Fruit fly (Drosophila melanogaster) whole organism, embryonic: ENCODE data around the gene Dlic.

Source experiments
- Atf6 ChIP-seq: fragments of 200-800 bp; sonication (Bioruptor generic); IDR thresholded peaks from 2 replicates; pipeline ENCODE4 v1.3.6; 2022; ENCODE audit warnings: missing biosample characterization, missing genetic modification characterization
- CG10274 ChIP-seq: fragments of 200-800 bp; sonication (Bioruptor generic); optimal IDR thresholded peaks from 3 replicates; lab custom pipeline; 2017; ENCODE audit warnings: missing biosample characterization, mild to moderate bottlenecking, missing genetic modification characterization
- CG10959 ChIP-seq: fragments of 200-800 bp; sonication (Bioruptor generic); IDR thresholded peaks from 2 replicates; pipeline ENCODE4 v1.3.6; 2022; ENCODE audit warnings: missing biosample characterization, missing genetic modification characterization
- CG11093 ChIP-seq: fragments of 200-800 bp; sonication (Bioruptor generic); IDR thresholded peaks from 3 replicates; pipeline ENCODE4 v1.3.6; 2022; ENCODE audit warnings: missing biosample characterization, missing genetic modification characterization
- CG12769 ChIP-seq: fragments of 200-800 bp; sonication (Bioruptor generic); optimal IDR thresholded peaks from 2 replicates; lab custom pipeline; 2019; ENCODE audit warnings: missing biosample characterization, mild to moderate bottlenecking, missing genetic modification characterization, moderate library complexity
- CG14014 ChIP-seq: fragments of 200-800 bp; sonication (Bioruptor generic); IDR thresholded peaks from 2 replicates; pipeline ENCODE4 v1.3.6; 2022; ENCODE audit warnings: missing biosample characterization, missing genetic modification characterization
- CG15696 ChIP-seq: fragments of 200-800 bp; sonication (Bioruptor generic); optimal IDR thresholded peaks from 2 replicates; lab custom pipeline; 2019; ENCODE audit warnings: missing biosample characterization, mild to moderate bottlenecking, missing genetic modification characterization, moderate library complexity
- CG16779 ChIP-seq: fragments of 200-800 bp; sonication (Bioruptor generic); IDR thresholded peaks from 2 replicates; pipeline ENCODE4 v1.3.6; 2022; ENCODE audit warnings: missing biosample characterization, missing genetic modification characterization
- CG16813 ChIP-seq: fragments of 200-800 bp; sonication (Bioruptor generic); IDR thresholded peaks from 3 replicates; pipeline ENCODE4 v1.3.6; 2022; ENCODE audit warnings: missing biosample characterization, missing genetic modification characterization; ENCODE audit not compliant: partially characterized antibody
- CG17328 ChIP-seq: fragments of 200-800 bp; sonication (Bioruptor generic); IDR thresholded peaks from 2 replicates; pipeline ENCODE4 v1.3.6; 2022; ENCODE audit warnings: missing biosample characterization, missing genetic modification characterization
- CG17359 ChIP-seq: fragments of 200-800 bp; sonication (Bioruptor generic); optimal IDR thresholded peaks from 3 replicates; lab custom pipeline; 2018; ENCODE audit warnings: missing biosample characterization, mild to moderate bottlenecking, missing genetic modification characterization, moderate library complexity
- CG17829 ChIP-seq: fragments of 200-800 bp; optimal IDR thresholded peaks from 2 replicates; lab custom pipeline; 2019; ENCODE audit warnings: missing biosample characterization, mild to moderate bottlenecking, missing genetic modification characterization, moderate library complexity
- CG30403 ChIP-seq: fragments of 200-800 bp; sonication (Bioruptor generic); optimal IDR thresholded peaks from 3 replicates; lab custom pipeline; 2016; ENCODE audit warnings: missing biosample characterization, missing genetic modification characterization
- CG31224 ChIP-seq: fragments of 200-800 bp; sonication (Bioruptor generic); IDR thresholded peaks from 2 replicates; pipeline ENCODE4 v1.3.6; 2022; ENCODE audit warnings: missing biosample characterization, missing genetic modification characterization
- CG34376 ChIP-seq: fragments of 200-800 bp; sonication (Bioruptor generic); optimal IDR thresholded peaks from 2 replicates; lab custom pipeline; 2018; ENCODE audit warnings: missing biosample characterization, mild to moderate bottlenecking, missing genetic modification characterization
- CG7839 ChIP-seq: fragments of 200-800 bp; sonication (Bioruptor generic); optimal IDR thresholded peaks from 3 replicates; lab custom pipeline; 2018; ENCODE audit warnings: missing biosample characterization, mild to moderate bottlenecking, missing genetic modification characterization, moderate library complexity
- CG7928 ChIP-seq: fragments of 200-800 bp; sonication (Bioruptor generic); optimal IDR thresholded peaks from 2 replicates; lab custom pipeline; 2017; ENCODE audit warnings: missing biosample characterization, mild to moderate bottlenecking, missing genetic modification characterization
- CG7987 ChIP-seq: fragments of 200-800 bp; sonication (Bioruptor generic); optimal IDR thresholded peaks from 2 replicates; lab custom pipeline; 2018; ENCODE audit warnings: missing biosample characterization, mild to moderate bottlenecking, missing genetic modification characterization, moderate library complexity
- CG9727 ChIP-seq: fragments of 200-800 bp; sonication (Bioruptor generic); optimal IDR thresholded peaks from 3 replicates; lab custom pipeline; 2017; ENCODE audit warnings: missing biosample characterization, mild to moderate bottlenecking, missing genetic modification characterization
- CG9797 ChIP-seq: fragments of 200-800 bp; sonication (Bioruptor generic); optimal IDR thresholded peaks from 3 replicates; lab custom pipeline; 2018; ENCODE audit warnings: missing biosample characterization, mild to moderate bottlenecking, missing genetic modification characterization
- D19A ChIP-seq: fragments of 200-800 bp; optimal IDR thresholded peaks from 3 replicates; lab custom pipeline; 2019; ENCODE audit warnings: missing biosample characterization, mild to moderate bottlenecking, missing genetic modification characterization, moderate library complexity
- E2f2 ChIP-seq: fragments of 200-800 bp; sonication (Bioruptor generic); IDR thresholded peaks from 2 replicates; pipeline ENCODE4 v1.3.6; 2022; ENCODE audit warnings: missing biosample characterization, missing genetic modification characterization
- NC2β ChIP-seq: fragments of 200-800 bp; sonication (Bioruptor generic); optimal IDR thresholded peaks from 2 replicates; lab custom pipeline; 2016; ENCODE audit warnings: missing biosample characterization, missing genetic modification characterization
- NK7.1 ChIP-seq: fragments of 200-800 bp; sonication (Bioruptor generic); optimal IDR thresholded peaks from 3 replicates; lab custom pipeline; 2016; ENCODE audit warnings: missing biosample characterization, missing genetic modification characterization
- Pdp1 ChIP-seq, 2 experiments: fragments of 200-800 bp; sonication (Bioruptor generic); optimal IDR thresholded peaks; 3 replicates each; lab custom pipeline; 2016; ENCODE audit warnings: missing biosample characterization in 2 of 2, missing genetic modification characterization in 2 of 2, mild to moderate bottlenecking in 1 of 2, moderate library complexity in 1 of 2
- Ptx1 ChIP-seq: fragments of 200-800 bp; sonication (Bioruptor generic); IDR thresholded peaks from 2 replicates; pipeline ENCODE4 v1.3.6; 2022; ENCODE audit warnings: missing biosample characterization, missing genetic modification characterization
- Side ChIP-seq: fragments of 200-800 bp; sonication (Bioruptor generic); optimal IDR thresholded peaks from 2 replicates; lab custom pipeline; 2016; ENCODE audit warnings: missing biosample characterization, missing genetic modification characterization
- Sox102F ChIP-seq: fragments of 200-800 bp; sonication (Bioruptor generic); optimal IDR thresholded peaks from 2 replicates; lab custom pipeline; 2018; ENCODE audit warnings: missing biosample characterization, mild to moderate bottlenecking, missing genetic modification characterization, moderate library complexity
- Sry-β ChIP-seq: fragments of 200-800 bp; sonication (Bioruptor generic); optimal IDR thresholded peaks from 2 replicates; lab custom pipeline; 2018; ENCODE audit warnings: missing biosample characterization, mild to moderate bottlenecking, missing genetic modification characterization, moderate library complexity
- ac ChIP-seq: fragments of 200-800 bp; sonication (Bioruptor generic); optimal IDR thresholded peaks from 3 replicates; lab custom pipeline; 2017; ENCODE audit warnings: missing biosample characterization, mild to moderate bottlenecking, missing genetic modification characterization
- bsh ChIP-seq, 2 experiments: fragments of 200-800 bp; sonication (Bioruptor generic); optimal IDR thresholded peaks; 2 replicates each; lab custom pipeline; 2017 to 2018; ENCODE audit warnings: mild to moderate bottlenecking in 2 of 2, missing biosample characterization in 2 of 2, missing genetic modification characterization in 2 of 2, moderate library complexity in 1 of 2
- caup ChIP-seq: fragments of 200-800 bp; sonication (Bioruptor generic); optimal IDR thresholded peaks from 3 replicates; lab custom pipeline; 2017; ENCODE audit warnings: missing biosample characterization, mild to moderate bottlenecking, missing genetic modification characterization, moderate library complexity; ENCODE audit not compliant: severe bottlenecking
- chif ChIP-seq, 2 experiments: fragments of 200-800 bp; sonication (Bioruptor generic); optimal IDR thresholded peaks; 3 replicates each; lab custom pipeline; 2016; ENCODE audit warnings: missing biosample characterization in 2 of 2, missing genetic modification characterization in 2 of 2
- ci ChIP-seq: fragments of 200-800 bp; sonication (Bioruptor generic); IDR thresholded peaks from 3 replicates; pipeline ENCODE4 v1.3.6; 2022; ENCODE audit warnings: missing biosample characterization, missing genetic modification characterization
- emc ChIP-seq: fragments of 200-800 bp; sonication (Bioruptor generic); optimal IDR thresholded peaks from 2 replicates; lab custom pipeline; 2016; ENCODE audit warnings: missing biosample characterization, missing genetic modification characterization
- gce ChIP-seq: fragments of 200-800 bp; sonication (Bioruptor generic); IDR thresholded peaks from 3 replicates; pipeline ENCODE4 v1.3.6; 2022; ENCODE audit warnings: missing biosample characterization, missing genetic modification characterization
- grau ChIP-seq: fragments of 200-800 bp; optimal IDR thresholded peaks from 3 replicates; lab custom pipeline; 2019; ENCODE audit warnings: missing biosample characterization, mild to moderate bottlenecking, missing genetic modification characterization, moderate library complexity
- lmd ChIP-seq: fragments of 200-800 bp; sonication (Bioruptor generic); IDR thresholded peaks from 2 replicates; pipeline ENCODE4 v1.3.6; 2022; ENCODE audit warnings: missing biosample characterization, missing genetic modification characterization
- nmo ChIP-seq: fragments of 200-800 bp; sonication (Bioruptor generic); optimal IDR thresholded peaks from 2 replicates; lab custom pipeline; 2018; ENCODE audit warnings: missing biosample characterization, mild to moderate bottlenecking, missing genetic modification characterization, moderate library complexity
- pros ChIP-seq: fragments of 200-800 bp; sonication (Bioruptor generic); optimal IDR thresholded peaks from 3 replicates; lab custom pipeline; 2019; ENCODE audit warnings: missing biosample characterization, mild to moderate bottlenecking, missing genetic modification characterization, moderate library complexity
- sens ChIP-seq: fragments of 200-800 bp; sonication (Bioruptor generic); peaks from one replicate; lab custom pipeline; 2016; ENCODE audit warnings: missing biosample characterization, missing genetic modification characterization
- sisA ChIP-seq: fragments of 200-800 bp; sonication (Bioruptor generic); IDR thresholded peaks from 2 replicates; pipeline ENCODE4 v1.3.6; 2022; ENCODE audit warnings: missing biosample characterization, missing genetic modification characterization
- slou ChIP-seq: fragments of 200-800 bp; sonication (Bioruptor generic); optimal IDR thresholded peaks from 3 replicates; lab custom pipeline; 2016; ENCODE audit warnings: missing biosample characterization, missing genetic modification characterization
- sob ChIP-seq: fragments of 200-800 bp; sonication (Bioruptor generic); IDR thresholded peaks from 2 replicates; pipeline ENCODE4 v1.3.6; 2022; ENCODE audit warnings: missing biosample characterization, missing genetic modification characterization
- sqz ChIP-seq: fragments of 200-800 bp; sonication (Bioruptor generic); optimal IDR thresholded peaks from 3 replicates; lab custom pipeline; 2018; ENCODE audit warnings: missing biosample characterization, mild to moderate bottlenecking, missing genetic modification characterization
- twi ChIP-seq: fragments of 200-800 bp; optimal IDR thresholded peaks from 2 replicates; lab custom pipeline; 2019; ENCODE audit warnings: missing biosample characterization, mild to moderate bottlenecking, missing genetic modification characterization, moderate library complexity
- unpg ChIP-seq: fragments of 200-800 bp; sonication (Bioruptor generic); optimal IDR thresholded peaks from 3 replicates; lab custom pipeline; 2018; ENCODE audit warnings: missing biosample characterization, mild to moderate bottlenecking, missing genetic modification characterization, moderate library complexity
- wek ChIP-seq: fragments of 200-800 bp; sonication (Bioruptor generic); optimal IDR thresholded peaks from 3 replicates; lab custom pipeline; 2018; ENCODE audit warnings: missing biosample characterization, mild to moderate bottlenecking, missing genetic modification characterization, moderate library complexity
- zen ChIP-seq: fragments of 200-800 bp; sonication (Bioruptor generic); optimal IDR thresholded peaks from 3 replicates; lab custom pipeline; 2018; ENCODE audit warnings: missing biosample characterization, mild to moderate bottlenecking, missing genetic modification characterization, moderate library complexity

Gene Dlic

DNA sequence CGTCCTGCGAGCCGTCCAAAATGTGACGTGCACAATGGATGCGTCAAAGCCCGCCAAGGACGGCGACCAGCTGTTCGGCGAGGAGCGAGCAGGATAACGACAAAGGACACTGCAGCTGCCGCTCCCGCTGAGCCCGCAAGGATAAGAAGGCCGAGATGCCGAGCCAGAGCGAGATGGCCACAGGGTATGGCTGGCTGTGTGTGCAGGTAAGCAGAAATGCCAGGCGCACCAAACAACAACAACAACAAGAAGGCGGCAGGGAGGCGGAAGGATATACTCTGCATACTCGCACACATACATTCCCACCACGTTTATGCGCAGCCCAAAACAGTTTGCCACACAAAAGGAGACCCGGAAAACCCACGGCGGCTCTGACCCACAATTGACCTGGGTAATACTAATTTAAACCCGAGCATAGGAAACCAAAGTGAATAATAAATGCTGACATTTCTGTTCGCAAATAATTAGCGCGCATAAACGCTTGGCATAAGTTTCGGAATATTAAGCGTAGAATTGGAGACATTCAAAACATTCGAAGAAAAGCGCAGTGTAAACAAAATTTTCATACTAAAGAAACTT, 7.5 kb upstream of the Dlic start:
- TF ChIP-seq emc (GFP tag; lab: Kevin White, UChicago) (no peak), CG16813 (no peak), CG15696 (tag; lab: Kevin White, UChicago) (peak; percentile 46), CG17359 (peak; percentile 26), CG9727 (peak; percentile 49), CG12769 (tag; lab: Kevin White, UChicago) (no peak), wek (no peak), unpg (GFP tag; lab: Kevin White, UChicago) (peak; percentile 21), lmd (GFP tag; lab: Robert Waterston, UW) (peak; percentile 24; the same call in 1 of the 2 replicates), CG31224 (GFP tag; lab: Robert Waterston, UW) (no peak), Atf6 (GFP tag; lab: Robert Waterston, UW) (peak; percentile 24; the same call in 1 of the 2 replicates), gce (no peak), CG7928 (GFP tag; lab: Kevin White, UChicago) (no peak), twi (peak; percentile 24), sisA (GFP tag; lab: Robert Waterston, UW) (0 out of 2 replicates have a peak, but pooled peaks have one; percentile 32), CG7839 (tag; lab: Kevin White, UChicago) (peak; percentile 14), CG9797 (GFP tag; lab: Kevin White, UChicago) (no peak), CG17328 (GFP tag; lab: Robert Waterston, UW) (0 out of 2 replicates have a peak, but pooled peaks have one; percentile 14), pros (peak; percentile 71), CG34376 (GFP tag; lab: Kevin White, UChicago) (no peak), nmo (GFP tag; lab: Kevin White, UChicago) (peak; percentile 39), Side (GFP tag; lab: Kevin White, UChicago) (peak; percentile 17), chif (GFP tag; optimal IDR thresholded peaks at IDR 0.05; lab: Kevin White, UChicago) (peak in 1 of 2 experiments; percentile 8), CG16779 (GFP tag; lab: Robert Waterston, UW) (0 out of 2 replicates have a peak, but pooled peaks have one; percentile 34), ci (GFP tag; lab: Robert Waterston, UW) (peak; percentile 68; the same call in 2 of the 3 replicates), CG17829 (tag; lab: Kevin White, UChicago) (peak; percentile 29), ac (GFP tag; lab: Kevin White, UChicago) (peak; percentile 69), CG10959 (GFP tag; lab: Robert Waterston, UW) (no peak), CG30403 (peak; percentile 17), NC2β (no peak), slou (GFP tag; lab: Kevin White, UChicago) (no peak), bsh (GFP tag; optimal IDR thresholded peaks at IDR 0.05; lab: Kevin White, UChicago) (peak in 1 of 2 experiments; percentile 26), Sry-β (GFP tag; lab: Kevin White, UChicago) (no peak), sqz (GFP tag; lab: Kevin White, UChicago) (no peak), caup (GFP tag; lab: Kevin White, UChicago) (peak; percentile 6), Ptx1 (0 out of 2 replicates have a peak, but pooled peaks have one; percentile 11), sob (peak; percentile 13; the same call in 1 of the 2 replicates), CG7987 (GFP tag; lab: Kevin White, UChicago) (no peak), CG10274 (GFP tag; lab: Kevin White, UChicago) (no peak), CG14014 (peak; percentile 56; the same call in 1 of the 2 replicates), NK7.1 (peak; percentile 6), Sox102F (no peak), CG11093 (GFP tag; lab: Robert Waterston, UW) (no peak), zen (tag; lab: Kevin White, UChicago) (peak; percentile 44), D19A (peak; percentile 12), Pdp1 (GFP tag; optimal IDR thresholded peaks at IDR 0.05; lab: Kevin White, UChicago) (peak in 1 of 2 experiments; percentile 14), grau (tag; lab: Kevin White, UChicago) (no peak), sens (peak; percentile 87), E2f2 (GFP tag; lab: Robert Waterston, UW) (0 out of 2 replicates have a peak, but pooled peaks have one; percentile 10)
